Worm (Caenorhabditis elegans): ENCODE results near the gene srd-42.

Gene srd-42

DNA sequence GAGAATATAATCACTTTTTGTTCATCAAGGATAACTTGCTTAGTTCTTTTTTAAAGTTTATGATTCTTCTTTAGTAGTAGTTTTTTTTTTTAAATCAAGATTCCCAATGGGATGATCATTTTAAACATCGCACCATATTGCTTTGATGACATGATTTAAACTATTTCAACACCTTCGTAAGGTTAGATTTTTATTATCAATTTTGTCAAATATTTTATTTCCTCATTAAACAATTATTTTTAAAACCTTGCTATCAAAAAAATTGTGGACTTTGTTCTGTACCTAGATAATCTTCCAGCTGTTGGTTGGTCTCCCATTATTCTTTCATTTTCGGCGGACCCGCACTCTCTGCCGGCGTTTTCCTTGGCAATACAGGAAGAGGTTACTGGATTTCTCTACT is 28.1 kb upstream of the srd-42 start, which contains the start of gene sir-2.3:
TSS of gene sir-2.3 (plus strand) at position 301 of the 400 bp plus-strand sequence.
- TF ChIP-seq nhr-129 (tag; optimal IDR thresholded peaks at IDR 0.05) (no peak), elt-3 (tag; optimal IDR thresholded peaks at IDR 0.05) (no peak), ceh-82 (tag; optimal IDR thresholded peaks at IDR 0.05) (no peak), ceh-16 (tag; optimal IDR thresholded peaks at IDR 0.05) (no peak), elt-1 (tag; optimal IDR thresholded peaks at IDR 0.05) (no peak), mbf-1 (tag; optimal IDR thresholded peaks at IDR 0.05) (no peak), alr-1 (tag; optimal IDR thresholded peaks at IDR 0.05) (no peak), sma-9 (GFP tag; optimal IDR thresholded peaks at IDR 0.05) (no peak), sma-9 (tag; optimal IDR thresholded peaks at IDR 0.05) (no peak), nhr-77 (tag; optimal IDR thresholded peaks at IDR 0.05) (no peak), ZK546.5 (tag; optimal IDR thresholded peaks at IDR 0.05) (no peak), nhr-21 (tag; optimal IDR thresholded peaks at IDR 0.05) (no peak), lin-39 (tag; optimal IDR thresholded peaks at IDR 0.05) (no peak), R02D3.7 (tag; optimal IDR thresholded peaks at IDR 0.05) (no peak), ztf-1 (GFP tag; conservative IDR thresholded peaks at IDR 0.05) (no peak), C34F6.9 (tag; optimal IDR thresholded peaks at IDR 0.05) (no peak)

DNA sequence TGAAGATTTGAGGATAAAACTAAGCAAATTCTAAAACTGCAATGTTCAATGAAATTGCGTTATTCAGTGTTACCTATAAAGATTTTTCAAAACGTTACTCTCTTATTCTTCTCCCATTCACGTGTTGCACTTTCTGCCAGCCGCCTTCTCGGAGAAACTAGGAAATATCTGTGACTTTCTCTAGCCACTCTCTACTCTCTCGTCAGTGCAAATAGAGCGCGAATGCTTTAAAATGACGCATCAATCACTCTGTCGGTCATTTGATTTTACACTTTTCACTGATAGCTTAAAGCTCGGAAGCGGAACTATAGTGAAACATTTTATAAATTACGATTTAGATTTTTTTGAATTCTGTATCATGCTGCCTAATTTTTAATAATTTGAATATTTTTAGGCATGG is 25.6 kb upstream of the srd-42 start:
- TF ChIP-seq fos-1 (tag; optimal IDR thresholded peaks at IDR 0.05) (peak; percentile 99), elt-1 (tag; optimal IDR thresholded peaks at IDR 0.05) (no peak), nhr-129 (tag; optimal IDR thresholded peaks at IDR 0.05) (peak; percentile 94), egl-27 (tag; optimal IDR thresholded peaks at IDR 0.05) (peak; percentile 70), alr-1 (tag; optimal IDR thresholded peaks at IDR 0.05) (no peak), mab-5 (tag; optimal IDR thresholded peaks at IDR 0.05) (peak; percentile 79), lin-11 (tag; optimal IDR thresholded peaks at IDR 0.05) (peak; percentile 28), dmd-4 (tag; optimal IDR thresholded peaks at IDR 0.05) (no peak), nhr-12 (tag; optimal IDR thresholded peaks at IDR 0.05) (no peak), ztf-11 (tag; optimal IDR thresholded peaks at IDR 0.05) (no peak), mbf-1 (tag; optimal IDR thresholded peaks at IDR 0.05) (no peak), blmp-1 (tag; optimal IDR thresholded peaks at IDR 0.05; ENCODE audit: insufficient read depth) (peak; percentile 69), nhr-25 (tag; optimal IDR thresholded peaks at IDR 0.05) (peak; percentile 83), Y55F3AM.14 (GFP tag; optimal IDR thresholded peaks at IDR 0.05) (no peak), R02D3.7 (tag; optimal IDR thresholded peaks at IDR 0.05) (no peak), nhr-6 (tag; optimal IDR thresholded peaks at IDR 0.05) (peak; percentile 79), nhr-21 (tag; optimal IDR thresholded peaks at IDR 0.05) (peak; percentile 86), ceh-82 (tag; optimal IDR thresholded peaks at IDR 0.05) (no peak), sma-9 (GFP tag; optimal IDR thresholded peaks at IDR 0.05) (peak; percentile 89), sma-9 (tag; optimal IDR thresholded peaks at IDR 0.05) (no peak), lsy-2 (tag; optimal IDR thresholded peaks at IDR 0.05) (peak in 1 of 2 experiments; percentile 81), sma-3 (GFP tag; optimal IDR thresholded peaks at IDR 0.05) (peak; percentile 85), peb-1 (tag; optimal IDR thresholded peaks at IDR 0.05) (no peak), ceh-16 (tag; optimal IDR thresholded peaks at IDR 0.05) (no peak), nhr-77 (tag; optimal IDR thresholded peaks at IDR 0.05) (no peak), unc-62 (GFP tag; optimal IDR thresholded peaks at IDR 0.05) (no peak), sem-4 (tag; optimal IDR thresholded peaks at IDR 0.05) (peak; percentile 80), ama-1 (optimal IDR thresholded peaks at IDR 0.05) (no peak), zag-1 (tag; optimal IDR thresholded peaks at IDR 0.05) (peak; percentile 57), nhr-11 (tag; optimal IDR thresholded peaks at IDR 0.05) (no peak), C34F6.9 (tag; optimal IDR thresholded peaks at IDR 0.05) (peak; percentile 94), nhr-10 (tag; optimal IDR thresholded peaks at IDR 0.05) (no peak), ztf-1 (GFP tag; conservative IDR thresholded peaks at IDR 0.05) (no peak), aly-2 (tag; optimal IDR thresholded peaks at IDR 0.05) (no peak), snpc-4 (tag; optimal IDR thresholded peaks at IDR 0.05) (peak; percentile 58), ZK546.5 (tag; optimal IDR thresholded peaks at IDR 0.05) (no peak), crh-2 (tag; optimal IDR thresholded peaks at IDR 0.05) (peak; percentile 85), F13H6.1 (tag; optimal IDR thresholded peaks at IDR 0.05) (peak; percentile 89), ztf-4 (tag; optimal IDR thresholded peaks at IDR 0.05) (peak; percentile 29), unc-39 (tag; optimal IDR thresholded peaks at IDR 0.05) (no peak), unc-55 (GFP tag; optimal IDR thresholded peaks at IDR 0.05) (peak; percentile 87), gmeb-1 (tag; optimal IDR thresholded peaks at IDR 0.05) (peak; percentile 58), elt-3 (tag; optimal IDR thresholded peaks at IDR 0.05) (no peak), lin-13 (GFP tag; optimal IDR thresholded peaks at IDR 0.05) (peak; percentile 64), lin-39 (tag; optimal IDR thresholded peaks at IDR 0.05) (peak; percentile 63), skn-1 (tag; optimal IDR thresholded peaks at IDR 0.05) (no peak), nhr-237 (tag; optimal IDR thresholded peaks at IDR 0.05) (no peak), nhr-23 (tag; optimal IDR thresholded peaks at IDR 0.05) (no peak), mdl-1 (tag; optimal IDR thresholded peaks at IDR 0.05) (peak; percentile 20 to 76)

Data from whole organism, L2 larva.